Worm (Caenorhabditis elegans): ENCODE data around the gene Y59A8B.26.
A peak's percentile ranks its signal among the peaks of the same experiment; 100 is the strongest.
"Not testable (repeated sequence)": the region's sequence is repeated elsewhere in the genome, so short reads cannot be mapped to it uniquely, and the experiment has no call there.

The Y59A8B.26 gene

DNA sequence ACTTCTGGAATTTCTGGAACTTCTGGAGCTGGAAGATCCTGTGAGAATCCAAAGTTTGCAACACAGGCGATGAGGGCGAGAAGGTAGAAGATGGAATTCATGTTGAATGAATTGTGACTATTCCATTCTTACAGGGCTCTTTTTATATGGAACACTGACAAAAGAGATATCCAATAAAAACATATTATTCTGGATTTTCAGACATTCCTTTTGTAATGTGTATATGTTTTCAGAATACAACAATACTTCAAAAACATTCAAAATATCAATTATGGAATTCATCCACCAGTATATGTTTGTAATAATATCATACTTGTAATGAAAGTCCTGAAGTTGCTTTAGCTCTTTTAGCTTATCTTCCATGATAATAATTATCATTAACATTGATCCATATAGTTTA lies at the start of gene Y59A8B.26:
Y59A8B.26 (minus strand) TSS at position 101 of the 400 bp plus-strand sequence.
- TF ChIP-seq pha-4 (tag; optimal IDR thresholded peaks at IDR 0.05); nfya-1 (tag; optimal IDR thresholded peaks at IDR 0.05; ENCODE audit: insufficient read depth); skn-1 (tag; optimal IDR thresholded peaks at IDR 0.05): not testable (repeated sequence)

DNA sequence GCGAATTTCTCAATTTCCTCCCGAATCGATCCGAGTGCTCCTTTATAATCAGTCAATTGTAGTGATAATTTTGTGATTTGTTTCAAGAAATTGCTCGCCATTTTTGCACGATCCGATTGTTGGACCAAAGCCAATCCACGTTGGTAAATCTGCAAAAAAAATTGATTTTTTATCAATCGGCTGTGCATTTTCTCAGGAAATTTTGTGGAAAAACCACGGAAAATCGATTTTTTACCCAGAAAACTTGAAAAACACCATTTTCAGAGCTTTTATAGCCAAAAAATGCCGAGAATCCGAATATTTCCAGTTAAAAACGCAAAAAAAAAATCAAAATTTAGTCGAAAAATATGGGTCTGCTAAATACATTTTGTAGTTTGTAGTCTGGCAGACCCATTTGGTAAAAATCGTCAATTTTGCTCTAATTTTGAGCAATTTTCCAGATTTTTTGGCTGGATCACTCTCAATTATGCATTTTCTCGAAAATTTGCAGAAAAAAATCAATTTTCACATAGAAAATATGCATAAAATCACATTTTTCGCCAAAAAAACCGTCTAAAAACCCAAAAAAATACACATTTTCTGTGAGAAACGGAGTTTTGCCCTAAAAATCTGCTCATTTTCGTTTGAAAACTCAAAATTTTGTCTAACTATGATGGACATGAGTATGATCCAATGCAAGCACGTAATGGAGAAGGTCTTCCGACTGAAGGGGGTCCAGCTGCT lies 44.8 kb upstream of the Y59A8B.26 start, which contains the start of the genes Y59A8B.25 and ebp-3:
Y59A8B.25 (minus strand) TSS at position 101 of the 723 bp plus-strand sequence.
ebp-3 (plus strand) TSS at position 673 of the 723 bp plus-strand sequence.
- not testable (repeated sequence) for TF ChIP-seq pha-4, nhr-23, unc-39 (tag; optimal IDR thresholded peaks at IDR 0.05)

DNA sequence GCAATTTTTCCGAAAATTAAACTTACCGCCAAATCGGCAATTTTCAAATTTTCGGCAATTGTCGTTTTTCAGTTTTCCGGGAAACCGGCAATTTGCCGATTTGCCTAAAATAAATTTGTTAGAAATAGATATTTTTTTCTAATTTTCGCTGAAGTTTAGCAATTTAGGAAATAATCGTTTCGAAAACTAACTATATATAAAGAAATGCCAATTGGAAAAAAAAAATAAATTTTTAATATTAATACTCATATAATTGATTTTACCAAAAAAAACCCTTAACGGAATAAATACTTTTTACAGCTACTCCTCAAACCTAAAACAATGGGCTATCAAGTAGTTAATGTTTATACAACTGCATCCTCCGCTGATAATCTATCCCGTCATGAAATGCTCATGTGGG lies 32.6 kb upstream of the Y59A8B.26 start, which contains the start of gene ebp-1:
ebp-1 (plus strand) TSS at position 301 of the 400 bp plus-strand sequence.
- TF ChIP-seq jun-1 (tag; optimal IDR thresholded peaks at IDR 0.05) (no peak), nhr-28 (tag; optimal IDR thresholded peaks at IDR 0.05) (no peak), nhr-77 (tag; optimal IDR thresholded peaks at IDR 0.05) (no peak), nhr-23 (tag; optimal IDR thresholded peaks at IDR 0.05) (no peak), lsy-12 (tag; optimal IDR thresholded peaks at IDR 0.05) (no peak), mdl-1 (tag; optimal IDR thresholded peaks at IDR 0.05) (no peak), nhr-67 (tag; optimal IDR thresholded peaks at IDR 0.05) (no peak), daf-12 (tag; optimal IDR thresholded peaks at IDR 0.05) (no peak)

DNA sequence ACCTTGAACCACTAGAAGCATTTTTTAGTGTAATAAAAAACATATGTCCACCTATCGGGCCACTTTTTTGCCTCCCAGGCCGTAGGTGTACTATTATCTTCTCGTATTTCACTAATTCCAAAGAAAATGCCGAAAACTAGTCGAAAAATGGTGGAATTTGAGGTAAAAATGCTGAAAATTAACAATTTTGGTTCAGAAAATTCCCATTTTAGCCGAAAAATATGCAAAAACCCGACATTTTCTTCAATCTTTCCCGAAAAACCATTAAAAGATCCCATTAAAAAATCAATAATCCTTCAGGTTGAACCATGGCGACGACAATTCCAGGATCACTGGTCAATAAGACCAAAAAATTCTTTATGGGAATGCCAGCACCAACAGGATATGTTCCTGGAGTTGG lies 11.5 kb upstream of the Y59A8B.26 start, which contains the start of gene prp-6:
prp-6 (plus strand) TSS at position 301 of the 400 bp plus-strand sequence.
- no peak for TF ChIP-seq nhr-76 (tag; optimal IDR thresholded peaks at IDR 0.05)
- no peak for TF ChIP-seq snpc-4 (tag; optimal IDR thresholded peaks at IDR 0.05)
- TF ChIP-seq eor-1 (tag; optimal IDR thresholded peaks at IDR 0.05), result no peak
- no peak for TF ChIP-seq jun-1 (tag; optimal IDR thresholded peaks at IDR 0.05)
- no peak for TF ChIP-seq lin-39 (tag; optimal IDR thresholded peaks at IDR 0.05)
- no peak for TF ChIP-seq sea-2 (GFP tag; optimal IDR thresholded peaks at IDR 0.05)
- no peak for TF ChIP-seq nhr-23 (tag; optimal IDR thresholded peaks at IDR 0.05)
- TF ChIP-seq tbx-2 (tag; optimal IDR thresholded peaks at IDR 0.05), result no peak
- no peak for TF ChIP-seq pqm-1 (tag; optimal IDR thresholded peaks at IDR 0.05)
- no peak for TF ChIP-seq nfya-1 (tag; optimal IDR thresholded peaks at IDR 0.05; ENCODE audit: insufficient read depth)
- TF ChIP-seq elt-1 (tag; optimal IDR thresholded peaks at IDR 0.05), result no peak

DNA sequence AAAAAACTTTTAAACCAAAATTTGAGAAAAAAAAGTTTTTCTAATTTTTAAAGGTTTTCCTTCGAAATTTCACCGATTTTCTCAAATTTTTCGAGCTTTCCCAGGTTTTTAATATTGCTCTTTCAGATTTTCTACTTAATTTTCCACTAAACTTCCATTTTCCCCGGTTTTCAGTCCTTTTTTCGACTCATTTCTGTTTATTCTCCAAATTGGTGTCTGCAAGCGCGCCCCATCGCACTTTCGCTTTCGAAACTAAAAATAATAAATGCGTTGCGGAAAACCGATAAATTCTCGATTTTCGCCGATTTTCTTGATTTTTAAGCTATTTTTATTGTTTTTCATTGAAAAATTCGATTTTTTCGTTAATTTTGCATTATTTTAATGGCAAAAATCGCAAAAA lies 10.8 kb upstream of the Y59A8B.26 start:
- TF ChIP-seq snpc-4 (tag; optimal IDR thresholded peaks at IDR 0.05), result peak; percentile 36
- peak; percentile 40 for TF ChIP-seq lin-15B (tag; optimal IDR thresholded peaks at IDR 0.05)
- no peak for TF ChIP-seq fos-1 (tag; optimal IDR thresholded peaks at IDR 0.05)

DNA sequence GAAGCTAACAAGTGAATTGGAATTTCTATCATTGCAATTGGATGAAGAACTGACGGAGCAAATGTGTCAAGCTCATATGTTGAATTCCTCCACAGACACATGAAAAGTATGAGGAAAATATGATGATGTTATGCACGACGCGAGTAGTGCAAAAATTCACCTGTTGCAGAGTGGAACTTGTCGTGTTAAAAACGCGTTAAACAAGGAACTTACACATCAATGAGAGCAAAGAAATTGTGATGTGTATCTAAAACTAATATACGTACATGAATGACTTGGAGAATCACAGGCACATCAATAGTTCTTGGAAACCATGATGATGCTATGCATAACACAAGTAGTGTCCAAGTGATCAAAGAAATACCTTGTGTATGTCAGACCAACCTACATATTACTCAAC lies 6.6 kb upstream of the Y59A8B.26 start, which contains the start of gene srh-134:
srh-134 (minus strand) TSS at position 101 of the 400 bp plus-strand sequence.
- no peak for TF ChIP-seq ceh-82 (tag; optimal IDR thresholded peaks at IDR 0.05)
- TF ChIP-seq elt-1 (tag; optimal IDR thresholded peaks at IDR 0.05), result no peak
- TF ChIP-seq sea-2 (GFP tag; optimal IDR thresholded peaks at IDR 0.05), result no peak
- TF ChIP-seq nhr-25 (tag; optimal IDR thresholded peaks at IDR 0.05), result no peak
- no peak for TF ChIP-seq lin-15B (tag; optimal IDR thresholded peaks at IDR 0.05)
- no peak for TF ChIP-seq tbx-2 (tag; optimal IDR thresholded peaks at IDR 0.05)
- no peak for TF ChIP-seq skn-1 (tag; optimal IDR thresholded peaks at IDR 0.05)
- no peak for TF ChIP-seq mdl-1 (tag; optimal IDR thresholded peaks at IDR 0.05)
- no peak for TF ChIP-seq fkh-2 (tag; optimal IDR thresholded peaks at IDR 0.05)

DNA sequence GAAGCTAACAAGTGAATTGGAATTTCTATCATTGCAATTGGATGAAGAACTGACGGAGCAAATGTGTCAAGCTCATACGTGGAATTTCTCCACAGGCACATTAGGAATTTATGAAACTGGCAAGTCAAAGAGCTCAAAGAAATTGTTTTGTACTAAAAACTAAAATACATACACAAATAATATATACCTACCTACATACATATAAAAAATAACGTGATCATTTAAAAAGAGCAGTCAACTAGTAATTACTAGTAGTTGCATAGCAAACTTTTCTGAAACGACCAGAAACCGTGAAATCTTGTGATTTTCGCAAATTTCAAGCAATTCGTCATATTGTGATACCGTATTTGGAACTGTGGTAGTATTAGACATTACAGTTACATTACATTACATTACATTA lies 3.5 kb upstream of the Y59A8B.26 start, which contains the start of gene srh-133:
srh-133 (minus strand) TSS at position 101 of the 400 bp plus-strand sequence.
- no peak for TF ChIP-seq pqm-1 (tag; optimal IDR thresholded peaks at IDR 0.05)
- no peak for TF ChIP-seq hmg-11 (tag; optimal IDR thresholded peaks at IDR 0.05)
- TF ChIP-seq R02D3.7 (tag; optimal IDR thresholded peaks at IDR 0.05), result no peak
- TF ChIP-seq nhr-23 (tag; optimal IDR thresholded peaks at IDR 0.05), result no peak
- TF ChIP-seq unc-62 (GFP tag; optimal IDR thresholded peaks at IDR 0.05), result no peak
- TF ChIP-seq lsy-12 (tag; optimal IDR thresholded peaks at IDR 0.05), result no peak
- TF ChIP-seq nhr-11 (tag; optimal IDR thresholded peaks at IDR 0.05), result no peak
- TF ChIP-seq elt-3 (tag; optimal IDR thresholded peaks at IDR 0.05), result no peak
- no peak for TF ChIP-seq daf-12 (tag; optimal IDR thresholded peaks at IDR 0.05)
- TF ChIP-seq eor-1 (tag; optimal IDR thresholded peaks at IDR 0.05), result no peak
- TF ChIP-seq lin-15B (tag; optimal IDR thresholded peaks at IDR 0.05), result no peak
- TF ChIP-seq nhr-43 (tag; optimal IDR thresholded peaks at IDR 0.05; ENCODE audit: poor library complexity, severe bottlenecking), result no peak
- TF ChIP-seq ceh-16 (tag; optimal IDR thresholded peaks at IDR 0.05), result no peak
- no peak for TF ChIP-seq nhr-76 (tag; optimal IDR thresholded peaks at IDR 0.05)
- TF ChIP-seq ama-1 (optimal IDR thresholded peaks at IDR 0.05), result no peak
- no peak for TF ChIP-seq ZK546.5 (tag; optimal IDR thresholded peaks at IDR 0.05)

All from whole organism, L3 larva.